Fruit fly (Drosophila melanogaster) whole organism, embryonic: ENCODE measurements around the gene CG16734.

ENCODE experiments used
- ATbp ChIP-seq: fragments of 200-800 bp; sonication (Bioruptor generic); optimal IDR thresholded peaks from 2 replicates; lab custom pipeline; 2017; ENCODE audit warnings: missing biosample characterization, mild to moderate bottlenecking, missing genetic modification characterization, missing genetic modification reagents
- CG10209 ChIP-seq: fragments of 200-800 bp; sonication (Bioruptor generic); optimal IDR thresholded peaks from 3 replicates; lab custom pipeline; 2017; ENCODE audit warnings: missing biosample characterization, mild to moderate bottlenecking, missing genetic modification characterization, missing genetic modification reagents
- CG10543 ChIP-seq: fragments of 200-800 bp; sonication (Bioruptor generic); optimal IDR thresholded peaks from 3 replicates; lab custom pipeline; 2017; ENCODE audit warnings: missing biosample characterization, mild to moderate bottlenecking, missing genetic modification characterization, moderate library complexity
- CG13624 ChIP-seq: fragments of 200-800 bp; sonication (Bioruptor generic); optimal IDR thresholded peaks from 2 replicates; lab custom pipeline; 2016; ENCODE audit warnings: missing biosample characterization, missing genetic modification characterization
- CG14710 ChIP-seq: fragments of 200-800 bp; sonication (Bioruptor generic); optimal IDR thresholded peaks from 3 replicates; lab custom pipeline; 2019; ENCODE audit warnings: missing biosample characterization, mild to moderate bottlenecking, missing genetic modification characterization, moderate library complexity
- CG15011 ChIP-seq: fragments of 200-800 bp; sonication (Bioruptor generic); optimal IDR thresholded peaks from 3 replicates; lab custom pipeline; 2018; ENCODE audit warnings: missing biosample characterization, mild to moderate bottlenecking, missing genetic modification characterization
- CG15696 ChIP-seq: fragments of 200-800 bp; sonication (Bioruptor generic); optimal IDR thresholded peaks from 2 replicates; lab custom pipeline; 2019; ENCODE audit warnings: missing biosample characterization, mild to moderate bottlenecking, missing genetic modification characterization, moderate library complexity
- CG1603 ChIP-seq: fragments of 200-800 bp; sonication (Bioruptor generic); optimal IDR thresholded peaks from 2 replicates; lab custom pipeline; 2019; ENCODE audit warnings: missing biosample characterization, mild to moderate bottlenecking, missing genetic modification characterization, moderate library complexity
- CG34376 ChIP-seq: fragments of 200-800 bp; sonication (Bioruptor generic); optimal IDR thresholded peaks from 2 replicates; lab custom pipeline; 2018; ENCODE audit warnings: missing biosample characterization, mild to moderate bottlenecking, missing genetic modification characterization
- CG4282 ChIP-seq: fragments of 200-800 bp; sonication (Bioruptor generic); optimal IDR thresholded peaks from 2 replicates; lab custom pipeline; 2016; ENCODE audit warnings: missing biosample characterization, missing genetic modification characterization
- CG4617 ChIP-seq: fragments of 200-800 bp; sonication (Bioruptor generic); optimal IDR thresholded peaks from 3 replicates; lab custom pipeline; 2016; ENCODE audit warnings: missing biosample characterization, missing genetic modification characterization, borderline replicate concordance
- CG5180 ChIP-seq: fragments of 200-800 bp; sonication (Bioruptor generic); optimal IDR thresholded peaks from 3 replicates; lab custom pipeline; 2017; ENCODE audit warnings: missing biosample characterization, missing genetic modification characterization, mild to moderate bottlenecking, moderate library complexity, missing genetic modification reagents
- CG8290 ChIP-seq, 3 experiments: fragments of 200-800 bp; sonication (Bioruptor generic); optimal IDR thresholded peaks; 2 replicates each; lab custom pipeline; 2016 to 2019; ENCODE audit warnings: missing biosample characterization in 3 of 3, missing genetic modification characterization in 3 of 3, mild to moderate bottlenecking in 2 of 3, moderate library complexity in 1 of 3
- CG8478 ChIP-seq: fragments of >200 bp; optimal IDR thresholded peaks from 2 replicates; lab custom pipeline; 2018
- CG9437 ChIP-seq: fragments of 200-800 bp; sonication (Bioruptor generic); optimal IDR thresholded peaks from 2 replicates; lab custom pipeline; 2018; ENCODE audit warnings: missing biosample characterization, mild to moderate bottlenecking, missing genetic modification characterization
- CTCF ChIP-seq: fragments of 200-800 bp; sonication (Bioruptor generic); optimal IDR thresholded peaks from 2 replicates; lab custom pipeline; 2017; ENCODE audit warnings: missing biosample characterization, mild to moderate bottlenecking, missing genetic modification characterization, moderate library complexity
- Dad ChIP-seq: fragments of 200-800 bp; sonication (Bioruptor generic); optimal IDR thresholded peaks from 3 replicates; lab custom pipeline; 2016; ENCODE audit warnings: missing biosample characterization, missing genetic modification characterization
- Dbx ChIP-seq: fragments of 200-800 bp; sonication (Bioruptor generic); IDR thresholded peaks from 3 replicates; pipeline ENCODE4 v1.3.6; 2022; ENCODE audit warnings: missing biosample characterization, missing genetic modification characterization
- Deaf1 ChIP-seq: fragments of 200-800 bp; optimal IDR thresholded peaks from 3 replicates; lab custom pipeline; 2019; ENCODE audit warnings: missing biosample characterization, mild to moderate bottlenecking, missing genetic modification characterization, moderate library complexity
- Dip3 ChIP-seq: fragments of 200-800 bp; sonication (Bioruptor generic); optimal IDR thresholded peaks from 3 replicates; lab custom pipeline; 2016; ENCODE audit warnings: missing biosample characterization, missing genetic modification characterization
- Doc3 ChIP-seq: fragments of 200-800 bp; sonication (Bioruptor generic); IDR thresholded peaks from 3 replicates; pipeline ENCODE4 v1.3.6; 2022; ENCODE audit warnings: missing biosample characterization, missing genetic modification characterization; ENCODE audit not compliant: partially characterized antibody
- Ets97D ChIP-seq: fragments of 200-800 bp; sonication (Bioruptor generic); optimal IDR thresholded peaks from 3 replicates; lab custom pipeline; 2016; ENCODE audit warnings: missing biosample characterization, missing genetic modification characterization
- Fer2 ChIP-seq: fragments of 200-800 bp; sonication (Bioruptor generic); optimal IDR thresholded peaks from 2 replicates; lab custom pipeline; 2018; ENCODE audit warnings: missing biosample characterization, mild to moderate bottlenecking, missing genetic modification characterization, moderate library complexity
- Gug ChIP-seq: fragments of 200-800 bp; sonication (Bioruptor generic); IDR thresholded peaks from 4 replicates; pipeline ENCODE4 v1.3.6; 2022; ENCODE audit warnings: missing biosample characterization, missing genetic modification characterization
- H15 ChIP-seq: fragments of 200-800 bp; sonication (Bioruptor generic); IDR thresholded peaks from 3 replicates; pipeline ENCODE4 v1.3.6; 2022; ENCODE audit warnings: missing biosample characterization, missing genetic modification characterization
- Hr39 ChIP-seq: fragments of >200 bp; optimal IDR thresholded peaks from 2 replicates; lab custom pipeline; 2017
- MBD-R2 ChIP-seq: fragments of 200-800 bp; sonication (Bioruptor generic); IDR thresholded peaks from 2 replicates; pipeline ENCODE4 v1.3.6; 2022; ENCODE audit warnings: missing biosample characterization, missing genetic modification characterization
- Max ChIP-seq: fragments of 200-800 bp; sonication (Bioruptor generic); optimal IDR thresholded peaks from 2 replicates; lab custom pipeline; 2016; ENCODE audit warnings: missing biosample characterization, mild to moderate bottlenecking, missing genetic modification characterization
- Med ChIP-seq: fragments of 200-800 bp; sonication (Bioruptor generic); peaks from one replicate; lab custom pipeline; 2016; ENCODE audit warnings: missing biosample characterization, missing genetic modification characterization, mild to moderate bottlenecking, inconsistent platforms, moderate library complexity
- NC2α ChIP-seq: fragments of 200-800 bp; sonication (Bioruptor generic); optimal IDR thresholded peaks from 2 replicates; lab custom pipeline; 2016; ENCODE audit warnings: missing biosample characterization, missing genetic modification characterization
- Ptx1 ChIP-seq: fragments of 200-800 bp; sonication (Bioruptor generic); IDR thresholded peaks from 2 replicates; pipeline ENCODE4 v1.3.6; 2022; ENCODE audit warnings: missing biosample characterization, missing genetic modification characterization
- Sry-δ ChIP-seq: fragments of 200-800 bp; sonication (Bioruptor generic); optimal IDR thresholded peaks from 2 replicates; lab custom pipeline; 2016; ENCODE audit warnings: missing biosample characterization, missing genetic modification characterization
- Ssrp ChIP-seq: fragments of 200-800 bp; sonication (Bioruptor generic); optimal IDR thresholded peaks from 2 replicates; lab custom pipeline; 2018; ENCODE audit warnings: missing biosample characterization, mild to moderate bottlenecking, missing genetic modification characterization, moderate library complexity
- cas ChIP-seq: fragments of 200-800 bp; sonication (Bioruptor generic); IDR thresholded peaks from 2 replicates; pipeline ENCODE4 v1.3.6; 2022; ENCODE audit warnings: missing biosample characterization, missing genetic modification characterization
- corto ChIP-seq: fragments of 200-800 bp; sonication (Bioruptor generic); optimal IDR thresholded peaks from 2 replicates; lab custom pipeline; 2016; ENCODE audit warnings: missing biosample characterization, mild to moderate bottlenecking, missing genetic modification characterization, moderate library complexity
- crp ChIP-seq, 2 experiments: fragments of 200-800 bp; sonication (Bioruptor generic); optimal IDR thresholded peaks; 2 replicates in 1 of 2; 3 replicates in 1 of 2; lab custom pipeline; 2017; ENCODE audit warnings: missing biosample characterization in 2 of 2, missing genetic modification characterization in 2 of 2, mild to moderate bottlenecking in 1 of 2, moderate library complexity in 1 of 2
- cwo ChIP-seq: fragments of 200-800 bp; sonication (Bioruptor generic); optimal IDR thresholded peaks from 3 replicates; lab custom pipeline; 2017; ENCODE audit warnings: missing biosample characterization, missing genetic modification characterization, mild to moderate bottlenecking, moderate library complexity, missing genetic modification reagents
- danr ChIP-seq: fragments of 200-800 bp; sonication (Bioruptor generic); IDR thresholded peaks from 2 replicates; pipeline ENCODE4 v1.3.6; 2022; ENCODE audit warnings: missing biosample characterization, missing genetic modification characterization
- esg ChIP-seq: fragments of 200-800 bp; sonication (Bioruptor generic); conservative IDR thresholded peaks from 2 replicates; pipeline ENCODE4 v1.3.6; 2022; ENCODE audit warnings: missing biosample characterization, missing genetic modification characterization
- her ChIP-seq: fragments of 200-800 bp; sonication (Bioruptor generic); optimal IDR thresholded peaks from 2 replicates; lab custom pipeline; 2016; ENCODE audit warnings: missing biosample characterization, missing genetic modification characterization
- kay ChIP-seq: fragments of 200-800 bp; sonication (Bioruptor generic); optimal IDR thresholded peaks from 2 replicates; lab custom pipeline; 2016; ENCODE audit warnings: missing biosample characterization, missing genetic modification characterization
- knrl ChIP-seq: fragments of 200-800 bp; sonication (Bioruptor generic); IDR thresholded peaks from 3 replicates; pipeline ENCODE4 v1.3.6; 2022; ENCODE audit warnings: missing biosample characterization, missing genetic modification characterization; ENCODE audit not compliant: partially characterized antibody
- lilli ChIP-seq: fragments of 200-800 bp; sonication (Bioruptor generic); optimal IDR thresholded peaks from 3 replicates; lab custom pipeline; 2016; ENCODE audit warnings: missing biosample characterization, missing genetic modification characterization
- nom ChIP-seq: fragments of 200-800 bp; sonication (Bioruptor generic); optimal IDR thresholded peaks from 2 replicates; lab custom pipeline; 2017; ENCODE audit warnings: missing biosample characterization, missing genetic modification characterization, mild to moderate bottlenecking, moderate library complexity, missing genetic modification reagents
- odd ChIP-seq: fragments of 200-800 bp; sonication (Bioruptor generic); optimal IDR thresholded peaks from 2 replicates; lab custom pipeline; 2017; ENCODE audit warnings: missing biosample characterization, mild to moderate bottlenecking, missing genetic modification characterization
- ranshi ChIP-seq: fragments of 200-800 bp; sonication (Bioruptor generic); IDR thresholded peaks from 2 replicates; pipeline ENCODE4 v1.3.6; 2022; ENCODE audit warnings: missing biosample characterization, missing genetic modification characterization
- repo ChIP-seq: fragments of 200-800 bp; sonication (Bioruptor generic); optimal IDR thresholded peaks from 2 replicates; lab custom pipeline; 2016; ENCODE audit warnings: missing biosample characterization, missing genetic modification characterization
- sisA ChIP-seq: fragments of 200-800 bp; sonication (Bioruptor generic); IDR thresholded peaks from 2 replicates; pipeline ENCODE4 v1.3.6; 2022; ENCODE audit warnings: missing biosample characterization, missing genetic modification characterization
- tap ChIP-seq: fragments of 200-800 bp; optimal IDR thresholded peaks from 3 replicates; lab custom pipeline; 2019; ENCODE audit warnings: missing biosample characterization, mild to moderate bottlenecking, missing genetic modification characterization, moderate library complexity
- tgo ChIP-seq: fragments of 200-800 bp; sonication (Bioruptor generic); IDR thresholded peaks from 3 replicates; pipeline ENCODE4 v1.3.6; 2022; ENCODE audit warnings: missing biosample characterization, missing genetic modification characterization
- zen2 ChIP-seq: fragments of 200-800 bp; sonication (Bioruptor generic); IDR thresholded peaks from 3 replicates; pipeline ENCODE4 v1.3.6; 2022; ENCODE audit warnings: missing biosample characterization, missing genetic modification characterization; ENCODE audit not compliant: partially characterized antibody
- zfh1 ChIP-seq: fragments of 200-800 bp; sonication (Bioruptor generic); IDR thresholded peaks from 3 replicates; pipeline ENCODE4 v1.3.6; 2022; ENCODE audit warnings: missing biosample characterization, missing genetic modification characterization

Gene CG16734

DNA sequence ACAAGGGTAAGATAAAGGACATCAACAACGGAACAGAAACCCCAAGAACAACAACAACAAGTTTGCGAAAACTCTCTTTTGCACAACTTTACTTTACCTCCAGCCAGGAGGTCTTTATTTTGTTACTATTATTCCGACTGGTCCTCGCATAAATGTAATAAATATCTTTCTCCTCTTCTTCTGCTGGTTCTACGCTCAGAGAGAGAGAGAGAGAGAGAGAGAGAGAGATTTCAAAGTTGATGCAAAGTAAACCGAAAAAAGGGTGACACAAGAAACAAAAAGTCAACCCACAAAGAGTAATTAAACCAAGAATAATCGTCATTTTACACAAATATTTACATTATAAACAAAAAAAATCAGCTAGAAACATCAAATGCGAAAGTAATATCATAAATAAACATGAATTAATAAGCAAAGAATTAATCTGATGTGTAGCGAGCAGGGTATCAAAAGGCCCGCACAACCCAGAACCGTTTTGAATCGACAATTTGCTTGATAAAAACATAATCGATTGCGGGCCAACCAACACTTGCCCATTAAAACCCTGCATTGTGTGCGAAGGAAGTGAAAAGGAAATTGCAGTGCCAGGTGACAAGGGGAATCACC is 24.8 kb upstream of the CG16734 start (continued):
- no peak for TF ChIP-seq cwo (GFP tag; lab: Kevin White, UChicago)
- no peak for TF ChIP-seq repo (GFP tag; lab: Kevin White, UChicago)
- TF ChIP-seq odd (GFP tag; lab: Kevin White, UChicago), result no peak
- TF ChIP-seq CG9437, result no peak
- no peak for TF ChIP-seq MBD-R2 (GFP tag; lab: Robert Waterston, UW)
- no peak for TF ChIP-seq CG10209 (GFP tag; lab: Kevin White, UChicago)
- no peak for TF ChIP-seq Sry-δ
- no peak for TF ChIP-seq Max (GFP tag; lab: Kevin White, UChicago)
- TF ChIP-seq H15 (GFP tag; lab: Robert Waterston, UW), result no peak
- TF ChIP-seq Ets97D (GFP tag; lab: Kevin White, UChicago), result no peak
- TF ChIP-seq danr (GFP tag; lab: Robert Waterston, UW), result no peak
- TF ChIP-seq CG1603 (tag; lab: Kevin White, UChicago), result no peak
- no peak for TF ChIP-seq her (GFP tag; lab: Kevin White, UChicago)
- no peak for TF ChIP-seq knrl (GFP tag; lab: Robert Waterston, UW)
- no peak for TF ChIP-seq CG8290 (GFP tag; optimal IDR thresholded peaks at IDR 0.05; lab: Kevin White, UChicago)
- TF ChIP-seq CG8290 (tag; optimal IDR thresholded peaks at IDR 0.05; lab: Kevin White, UChicago), result no peak
- TF ChIP-seq CG13624 (GFP tag; lab: Kevin White, UChicago), result no peak
- TF ChIP-seq CG15011 (GFP tag; lab: Kevin White, UChicago), result no peak
- no peak for TF ChIP-seq tgo
- no peak for TF ChIP-seq cas
- no peak for TF ChIP-seq zen2 (GFP tag; lab: Robert Waterston, UW)
- no peak for TF ChIP-seq NC2α
- TF ChIP-seq esg, result no peak
- TF ChIP-seq CG34376, result no peak
- TF ChIP-seq Dip3 (GFP tag; lab: Kevin White, UChicago), result no peak
- no peak for TF ChIP-seq CG5180 (GFP tag; lab: Kevin White, UChicago)
- TF ChIP-seq CTCF (GFP tag; lab: Kevin White, UChicago), result no peak
- no peak for TF ChIP-seq nom (GFP tag; lab: Kevin White, UChicago)
- peak; percentile 56 for TF ChIP-seq Med (GFP tag; lab: Kevin White, UChicago)
- TF ChIP-seq CG10543 (GFP tag; lab: Kevin White, UChicago), result no peak
- no peak for TF ChIP-seq Ssrp (tag; lab: Kevin White, UChicago)
- no peak for TF ChIP-seq CG14710 (tag; lab: Kevin White, UChicago)
- TF ChIP-seq zfh1, result no peak
- TF ChIP-seq Doc3, result no peak
- TF ChIP-seq Ptx1 (GFP tag; lab: Robert Waterston, UW), result no peak
- no peak for TF ChIP-seq crp (GFP tag; optimal IDR thresholded peaks at IDR 0.05; lab: Kevin White, UChicago)
- no peak for TF ChIP-seq CG8478 (lab: Kevin White, UChicago)
- TF ChIP-seq CG4282 (GFP tag; lab: Kevin White, UChicago), result no peak
- no peak for TF ChIP-seq tap
- TF ChIP-seq ATbp (GFP tag; lab: Kevin White, UChicago), result peak; percentile 3
- TF ChIP-seq Dad (GFP tag; lab: Kevin White, UChicago), result no peak
- no peak for TF ChIP-seq sisA (GFP tag; lab: Robert Waterston, UW)
- TF ChIP-seq kay, result no peak
- TF ChIP-seq ranshi (GFP tag; lab: Robert Waterston, UW), result no peak
- TF ChIP-seq corto (GFP tag; lab: Kevin White, UChicago), result no peak
- peak; percentile 12 for TF ChIP-seq lilli (GFP tag; lab: Kevin White, UChicago)
- TF ChIP-seq Fer2, result no peak
- TF ChIP-seq CG15696 (tag; lab: Kevin White, UChicago), result no peak
- no peak for TF ChIP-seq Hr39
- TF ChIP-seq Deaf1 (tag; lab: Kevin White, UChicago), result no peak
- no peak for TF ChIP-seq CG4617
- TF ChIP-seq Gug (GFP tag; lab: Robert Waterston, UW), result no peak
- TF ChIP-seq Dbx (GFP tag; lab: Robert Waterston, UW), result no peak
